Worm (Caenorhabditis elegans) whole organism, midembryonic: ENCODE measurements around the gene F35G12.12.

Experiments used
- T22C8.4 ChIP-seq: fragments of 200-800 bp; sonication (Bioruptor generic); IDR thresholded peaks from 2 replicates; pipeline ENCODE4 v1.3.6; 2022; ENCODE audit warnings: missing genetic modification characterization, missing compliant biosample characterization
- cog-1 ChIP-seq: sonication (generic microtip); optimal IDR thresholded peaks from 2 replicates; lab custom pipeline; 2016; ENCODE audit warnings: missing genetic modification characterization, missing compliant biosample characterization
- flt-1 ChIP-seq: fragments of 200-800 bp; sonication (Bioruptor generic); IDR thresholded peaks from 2 replicates; pipeline ENCODE4 v1.3.6; 2022; ENCODE audit warnings: missing genetic modification characterization, missing compliant biosample characterization
- klf-2 ChIP-seq: fragments of 200-800 bp; sonication (Bioruptor generic); conservative IDR thresholded peaks from 2 replicates; pipeline ENCODE4 v1.3.6; 2022; ENCODE audit warnings: missing genetic modification reagents, missing genetic modification characterization, missing compliant biosample characterization
- med-1 ChIP-seq: sonication (generic microtip); optimal IDR thresholded peaks from 2 replicates; lab custom pipeline; 2017; ENCODE audit warnings: missing genetic modification characterization, mild to moderate bottlenecking, missing compliant biosample characterization, antibody characterized with exemption, missing genetic modification reagents; ENCODE audit not compliant: insufficient read depth
- ref-1 ChIP-seq: fragments of 200-800 bp; sonication (Bioruptor generic); conservative IDR thresholded peaks from 2 replicates; pipeline ENCODE4 v1.3.6; 2022; ENCODE audit warnings: missing genetic modification reagents, missing genetic modification characterization, missing compliant biosample characterization
- tab-1 ChIP-seq: fragments of 200-800 bp; sonication (Bioruptor generic); IDR thresholded peaks from 2 replicates; pipeline ENCODE4 v1.3.6; 2022; ENCODE audit warnings: missing genetic modification characterization, missing compliant biosample characterization
- ztf-23 ChIP-seq: fragments of 200-800 bp; sonication (Bioruptor generic); IDR thresholded peaks from 2 replicates; pipeline ENCODE4 v1.3.6; 2022; ENCODE audit warnings: missing genetic modification reagents, missing genetic modification characterization, missing compliant biosample characterization
- ztf-29 ChIP-seq: fragments of 200-800 bp; sonication (Bioruptor generic); IDR thresholded peaks from 2 replicates; pipeline ENCODE4 v1.3.6; 2022; ENCODE audit warnings: missing genetic modification reagents, missing genetic modification characterization, missing compliant biosample characterization

Gene F35G12.12

DNA sequence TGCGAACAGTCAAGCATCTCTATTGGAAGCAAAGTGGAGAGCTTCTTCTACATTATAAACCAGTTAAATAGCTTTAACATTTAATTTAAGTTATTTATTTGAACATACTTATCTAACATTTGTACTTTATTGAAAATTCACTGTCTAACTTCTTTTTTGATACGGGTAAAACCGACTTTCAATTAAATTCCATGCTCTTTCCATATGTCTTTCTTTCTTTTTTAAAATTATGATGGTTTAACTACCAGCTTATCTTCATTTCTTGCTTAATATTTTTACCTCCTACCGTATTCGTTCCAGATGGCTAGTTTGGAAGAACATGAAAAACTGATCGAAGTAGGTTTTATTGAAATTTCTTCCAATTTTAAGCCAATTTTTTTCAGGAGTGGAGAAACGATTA lies at the start of gene F35G12.12:
F35G12.12 (plus strand) TSS at position 301 of the 400 bp plus-strand sequence.
- TF ChIP-seq klf-2 (GFP tag; lab: Robert Waterston, UW) (no peak), ztf-29 (GFP tag; lab: Robert Waterston, UW) (no peak), ref-1 (GFP tag; lab: Robert Waterston, UW) (no peak), tab-1 (GFP tag; lab: Robert Waterston, UW) (no peak), med-1 (GFP tag; lab: Kevin White, UChicago) (no peak), T22C8.4 (GFP tag; lab: Robert Waterston, UW) (no peak), flt-1 (GFP tag; lab: Robert Waterston, UW) (no peak), cog-1 (no peak), ztf-23 (no peak)

DNA sequence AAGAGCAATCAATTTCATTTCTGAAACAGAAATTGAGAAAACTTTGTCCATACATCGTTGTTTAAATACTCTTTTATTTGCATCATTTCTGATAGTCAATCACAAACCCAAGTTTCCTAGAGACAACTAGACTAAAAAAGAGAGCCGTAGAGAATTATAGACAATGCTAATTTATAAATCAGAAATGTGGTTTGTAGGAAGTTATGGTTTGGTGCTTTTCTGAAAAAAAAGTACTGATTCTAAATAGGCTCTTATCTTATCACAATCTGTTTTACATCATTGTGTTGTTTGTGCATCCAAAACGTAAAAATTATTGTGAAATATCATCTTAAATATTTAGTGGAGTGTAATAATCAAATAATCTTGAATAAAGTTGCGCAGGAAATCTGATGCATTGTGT lies 41.0 kb upstream of the F35G12.12 start, which contains the start of gene ugt-62:
ugt-62 (minus strand) TSS at position 20 of the 400 bp plus-strand sequence.
- TF ChIP-seq cog-1: no peak
- no peak for TF ChIP-seq ztf-29 (GFP tag; lab: Robert Waterston, UW)
- TF ChIP-seq tab-1 (GFP tag; lab: Robert Waterston, UW): no peak
- TF ChIP-seq ztf-23: no peak
- TF ChIP-seq T22C8.4 (GFP tag; lab: Robert Waterston, UW): no peak
- no peak for TF ChIP-seq klf-2 (GFP tag; lab: Robert Waterston, UW)
- TF ChIP-seq ref-1 (GFP tag; lab: Robert Waterston, UW): no peak

ce11 chrIII:4542362-4542931 lies 39.1 kb upstream of the F35G12.12 start, which contains the start of the genes mrps-34 and cisd-3.1:
mrps-34 (minus strand) TSS chrIII:4542452.
cisd-3.1 (plus strand) TSS chrIII:4542881.
- TF ChIP-seq cog-1 (peak; percentile 8), ztf-29 (GFP tag; lab: Robert Waterston, UW) (no peak), tab-1 (GFP tag; lab: Robert Waterston, UW) (no peak; the same call in 1 of the 2 replicates), ztf-23 (no peak), T22C8.4 (GFP tag; lab: Robert Waterston, UW) (no peak), flt-1 (GFP tag; lab: Robert Waterston, UW) (peak; percentile 62; the same call in 1 of the 2 replicates), klf-2 (GFP tag; lab: Robert Waterston, UW) (no peak), med-1 (GFP tag; lab: Kevin White, UChicago) (peak; percentile 70), ref-1 (GFP tag; lab: Robert Waterston, UW) (no peak)

ce11 chrIII:4544959-4545358 lies 36.6 kb upstream of the F35G12.12 start, which contains the start of gene M88.3:
M88.3 (minus strand) TSS chrIII:4545059.
- TF ChIP-seq ztf-29 (GFP tag; lab: Robert Waterston, UW): no peak
- TF ChIP-seq cog-1: no peak
- no peak for TF ChIP-seq klf-2 (GFP tag; lab: Robert Waterston, UW)
- TF ChIP-seq T22C8.4 (GFP tag; lab: Robert Waterston, UW): no peak
- TF ChIP-seq ref-1 (GFP tag; lab: Robert Waterston, UW): no peak

- TF ChIP-seq flt-1 (GFP tag; lab: Robert Waterston, UW): no peak
- TF ChIP-seq cog-1: no peak
- TF ChIP-seq ref-1 (GFP tag; lab: Robert Waterston, UW): no peak
- TF ChIP-seq med-1 (GFP tag; lab: Kevin White, UChicago): no peak
- TF ChIP-seq ztf-23: no peak
Observed at ce11 chrIII:4548739-4549138, 32.9 kb upstream of the F35G12.12 start, which contains the start of gene M88.4. M88.4 (plus strand) TSS chrIII:4549039.

DNA sequence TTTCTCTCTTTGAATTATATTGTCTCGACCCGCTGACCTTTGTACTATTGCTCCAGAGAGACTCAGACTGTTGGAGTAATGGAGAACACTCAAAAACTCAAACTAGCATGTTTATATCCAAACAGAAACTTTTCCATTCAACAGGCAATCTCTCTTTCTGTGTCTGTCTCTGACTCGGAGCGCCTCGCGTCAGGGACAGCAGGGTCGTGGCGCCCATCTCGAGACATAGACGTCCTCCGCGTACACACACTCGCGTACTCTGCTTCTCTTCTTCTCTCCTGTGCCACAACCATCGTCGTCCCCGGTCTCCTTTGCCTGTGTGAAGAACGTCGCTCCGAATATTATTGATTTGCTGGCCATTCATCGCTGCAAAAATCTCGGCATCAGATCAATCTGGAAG lies 29.6 kb upstream of the F35G12.12 start:
- TF ChIP-seq klf-2 (GFP tag; lab: Robert Waterston, UW) (no peak), med-1 (GFP tag; lab: Kevin White, UChicago) (no peak), tab-1 (GFP tag; lab: Robert Waterston, UW) (no peak), T22C8.4 (GFP tag; lab: Robert Waterston, UW) (no peak), cog-1 (no peak), ztf-29 (GFP tag; lab: Robert Waterston, UW) (no peak), flt-1 (GFP tag; lab: Robert Waterston, UW) (no peak), ztf-23 (no peak), ref-1 (GFP tag; lab: Robert Waterston, UW) (no peak)

DNA sequence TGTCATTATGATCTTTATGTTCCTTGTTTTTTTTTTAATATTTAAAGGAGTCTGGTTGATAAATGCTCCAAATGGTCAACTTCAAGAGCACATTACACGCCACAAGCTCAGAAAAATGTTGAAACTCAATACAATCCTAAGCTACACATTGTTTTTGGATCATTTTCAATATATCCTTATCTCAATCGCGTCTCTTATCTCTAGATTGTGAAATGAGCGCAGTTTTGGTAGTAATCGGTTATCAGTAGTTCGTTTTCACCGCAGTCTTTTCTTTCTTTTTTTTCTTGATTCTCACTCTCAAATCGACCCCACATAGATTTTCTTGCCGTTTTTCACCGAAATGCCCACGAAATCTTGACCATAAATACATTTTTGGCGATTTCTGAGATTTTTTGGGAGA lies 28.7 kb upstream of the F35G12.12 start:
- TF ChIP-seq cog-1 (no peak), klf-2 (GFP tag; lab: Robert Waterston, UW) (no peak), tab-1 (GFP tag; lab: Robert Waterston, UW) (no peak), ztf-29 (GFP tag; lab: Robert Waterston, UW) (no peak), ztf-23 (no peak), flt-1 (GFP tag; lab: Robert Waterston, UW) (no peak), ref-1 (GFP tag; lab: Robert Waterston, UW) (no peak), T22C8.4 (GFP tag; lab: Robert Waterston, UW) (no peak), med-1 (GFP tag; lab: Kevin White, UChicago) (no peak)

DNA sequence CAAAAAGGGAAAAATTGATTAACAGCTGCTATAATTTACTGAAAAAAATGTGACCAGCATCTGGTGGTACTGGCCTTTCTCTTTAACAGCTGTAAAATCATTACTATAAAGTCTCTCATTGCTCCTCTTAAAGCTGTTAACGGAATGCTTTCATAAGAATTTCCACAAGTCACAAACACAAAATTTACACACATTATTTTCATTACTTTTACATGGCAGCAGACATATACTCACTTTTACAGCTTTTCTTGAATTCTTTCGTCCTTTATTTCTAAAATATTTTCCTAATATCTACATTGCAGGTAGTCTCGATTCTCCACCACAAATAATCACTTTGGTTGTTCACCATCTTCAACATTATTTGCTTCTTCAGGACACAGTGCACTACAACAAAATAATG lies 28.3 kb upstream of the F35G12.12 start, which contains the start of gene imph-1:
imph-1 (plus strand) TSS at position 301 of the 400 bp plus-strand sequence.
- TF ChIP-seq ref-1 (GFP tag; lab: Robert Waterston, UW): no peak
- TF ChIP-seq klf-2 (GFP tag; lab: Robert Waterston, UW): no peak
- TF ChIP-seq ztf-23: no peak
- no peak for TF ChIP-seq T22C8.4 (GFP tag; lab: Robert Waterston, UW)
- no peak for TF ChIP-seq med-1 (GFP tag; lab: Kevin White, UChicago)
- TF ChIP-seq flt-1 (GFP tag; lab: Robert Waterston, UW): no peak
- TF ChIP-seq tab-1 (GFP tag; lab: Robert Waterston, UW): no peak

ce11 chrIII:4555345-4555744 lies 26.2 kb upstream of the F35G12.12 start:
- TF ChIP-seq tab-1 (GFP tag; lab: Robert Waterston, UW) (no peak), flt-1 (GFP tag; lab: Robert Waterston, UW) (no peak), ref-1 (GFP tag; lab: Robert Waterston, UW) (no peak)
